Fruit fly (Drosophila melanogaster): ENCODE measurements around the gene Axs.
A peak's percentile ranks its signal among the peaks of the same experiment; 100 is the strongest.

The Axs gene

DNA sequence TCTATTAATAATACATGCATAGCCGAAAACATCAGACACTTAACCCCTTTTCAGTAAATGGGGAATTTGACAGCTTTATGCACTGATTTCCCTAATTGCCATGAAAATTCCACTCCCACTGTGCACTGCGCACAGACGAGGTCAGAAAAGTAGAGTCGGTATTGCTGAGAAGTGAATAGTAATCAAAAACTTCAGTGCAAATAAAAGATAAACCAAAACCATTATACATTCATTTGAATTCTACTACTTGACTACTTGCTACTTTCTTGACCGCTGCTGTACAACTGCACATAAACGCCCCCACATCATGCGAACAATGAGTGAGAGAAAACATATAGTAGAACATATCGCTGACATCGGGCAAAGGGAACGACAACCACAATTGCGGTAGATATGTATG lies 7.7 kb upstream of the Axs start (continued):
- TF ChIP-seq psq (GFP tag; optimal IDR thresholded peaks at IDR 0.05) (peak; percentile 61), HmgD (GFP tag; optimal IDR thresholded peaks at IDR 0.05) (peak; percentile 47), GATAe (GFP tag; conservative IDR thresholded peaks at IDR 0.05) (no peak), CG42726 (GFP tag; IDR thresholded peaks at IDR 0.05; ENCODE audit: partially characterized antibody) (no peak), onecut (GFP tag; IDR thresholded peaks at IDR 0.05) (peak; percentile 84), CG15011 (GFP tag; optimal IDR thresholded peaks at IDR 0.05) (peak; percentile 55), Vsx1 (GFP tag; optimal IDR thresholded peaks at IDR 0.05) (peak; percentile 60), CG2875 (GFP tag; optimal IDR thresholded peaks at IDR 0.05) (peak; percentile 87), tio (GFP tag; optimal IDR thresholded peaks at IDR 0.05) (peak; percentile 70), CG34376 (GFP tag; optimal IDR thresholded peaks at IDR 0.05) (no peak), Med (GFP tag) (peak; percentile 98), klu (GFP tag; IDR thresholded peaks at IDR 0.05) (peak; percentile 72; the same call in 1 of the 2 replicates), CG13424 (tag; optimal IDR thresholded peaks at IDR 0.05) (peak; percentile 85), Aef1 (GFP tag; IDR thresholded peaks at IDR 0.05) (peak; percentile 80), mirr (GFP tag; optimal IDR thresholded peaks at IDR 0.05) (no peak), dan (GFP tag; IDR thresholded peaks at IDR 0.05) (peak; percentile 43; the same call in 1 of the 2 replicates), Usf (GFP tag; optimal IDR thresholded peaks at IDR 0.05) (peak; percentile 45), CG17802 (tag; optimal IDR thresholded peaks at IDR 0.05) (peak; percentile 74), sna (GFP tag; IDR thresholded peaks at IDR 0.05; ENCODE audit: partially characterized antibody) (no peak), CG7357 (GFP tag; IDR thresholded peaks at IDR 0.05) (peak; percentile 76), lola (GFP tag; optimal IDR thresholded peaks at IDR 0.05) (peak in 1 of 3 experiments; percentile 81), MBD-R2 (GFP tag; IDR thresholded peaks at IDR 0.05) (peak; percentile 36; the same call in 1 of the 2 replicates), CkIIα-i1 (GFP tag; IDR thresholded peaks at IDR 0.05) (peak; percentile 49; the same call in 1 of the 2 replicates), Drgx (GFP tag; IDR thresholded peaks at IDR 0.05) (peak; percentile 90), disco-r (GFP tag; optimal IDR thresholded peaks at IDR 0.05) (peak; percentile 80), CG4360 (GFP tag; IDR thresholded peaks at IDR 0.05) (peak; percentile 68), CG15479 (GFP tag; optimal IDR thresholded peaks at IDR 0.05) (no peak), chif (GFP tag; optimal IDR thresholded peaks at IDR 0.05) (peak; percentile 87 to 88), CG9215 (GFP tag; IDR thresholded peaks at IDR 0.05) (peak; percentile 65), odd (GFP tag; optimal IDR thresholded peaks at IDR 0.05) (peak; percentile 62), Fer3 (tag; optimal IDR thresholded peaks at IDR 0.05) (peak; percentile 69), Nf-YA (GFP tag; IDR thresholded peaks at IDR 0.05) (peak; percentile 79), Nf-YC (tag; optimal IDR thresholded peaks at IDR 0.05) (peak; percentile 1), CoRest (tag; optimal IDR thresholded peaks at IDR 0.05) (peak; percentile 86), stc (GFP tag; IDR thresholded peaks at IDR 0.05) (peak; percentile 87), gsb-n (tag; optimal IDR thresholded peaks at IDR 0.05) (peak; percentile 90), Fer2 (tag; optimal IDR thresholded peaks at IDR 0.05) (peak; percentile 29), wdn (GFP tag; IDR thresholded peaks at IDR 0.05) (peak; percentile 54; the same call in 1 of the 2 replicates), ac (GFP tag; optimal IDR thresholded peaks at IDR 0.05) (peak; percentile 38), CG18599 (GFP tag; optimal IDR thresholded peaks at IDR 0.05) (peak; percentile 78), CG1792 (GFP tag; optimal IDR thresholded peaks at IDR 0.05) (peak; percentile 75), slp2 (GFP tag; optimal IDR thresholded peaks at IDR 0.05) (peak; percentile 78), oc (tag; optimal IDR thresholded peaks at IDR 0.05) (peak; percentile 85), unc-4 (GFP tag; IDR thresholded peaks at IDR 0.05; ENCODE audit: partially characterized antibody) (no peak), CG9437 (GFP tag; optimal IDR thresholded peaks at IDR 0.05) (peak; percentile 61), vvl (GFP tag; IDR thresholded peaks at IDR 0.05) (peak; percentile 91), Sin3A (optimal IDR thresholded peaks at IDR 0.05) (no peak), dm (GFP tag; optimal IDR thresholded peaks at IDR 0.05) (peak; percentile 36), inv (GFP tag; IDR thresholded peaks at IDR 0.05; ENCODE audit: partially characterized antibody) (no peak), CG2120 (GFP tag; optimal IDR thresholded peaks at IDR 0.05) (peak; percentile 67)

All from whole organism, embryonic.